Worm (Caenorhabditis elegans) whole organism, L1 larva: ENCODE measurements around the gene C17G1.14.

Experiments
- C16A3.4 ChIP-seq: fragments of 150-350 bp; optimal IDR thresholded peaks from 2 replicates; lab custom pipeline; 2014; ENCODE audit warnings: missing biosample characterization, missing genetic modification characterization
- F16B12.6 ChIP-seq: fragments of 150-350 bp; optimal IDR thresholded peaks from 2 replicates; lab custom pipeline; 2014; ENCODE audit warnings: missing biosample characterization, missing genetic modification characterization
- Y116A8C.19 ChIP-seq: sonication (generic microtip); optimal IDR thresholded peaks from 2 replicates; lab custom pipeline; 2016; ENCODE audit warnings: missing compliant biosample characterization, missing genetic modification characterization, borderline replicate concordance
- aha-1 ChIP-seq: fragments of 150-350 bp; optimal IDR thresholded peaks from 2 replicates; lab custom pipeline; 2014; ENCODE audit warnings: missing biosample characterization, missing genetic modification characterization
- ama-1 ChIP-seq: fragments of 150-350 bp; optimal IDR thresholded peaks from 2 replicates; lab custom pipeline; 2014
- blmp-1 ChIP-seq: fragments of 150-350 bp; optimal IDR thresholded peaks from 2 replicates; lab custom pipeline; 2014; ENCODE audit warnings: missing biosample characterization, missing genetic modification characterization
- ceh-8 ChIP-seq: fragments of 200-800 bp; sonication (Bioruptor generic); optimal IDR thresholded peaks from 2 replicates; lab custom pipeline; 2018; ENCODE audit warnings: mild to moderate bottlenecking, missing genetic modification characterization, moderate library complexity, missing compliant biosample characterization
- ceh-82 ChIP-seq, 3 experiments: fragments of 150-350 bp in 1 of 3; sonication (generic microtip) in 2 of 3; optimal IDR thresholded peaks; 2 replicates each; lab custom pipeline; 2014 to 2017; ENCODE audit warnings: missing biosample characterization in 3 of 3, missing genetic modification characterization in 3 of 3
- ceh-88 ChIP-seq: fragments of 200-800 bp; sonication (Bioruptor generic); IDR thresholded peaks from 2 replicates; pipeline ENCODE4 v1.3.6; 2022; ENCODE audit warnings: missing genetic modification characterization, missing compliant biosample characterization
- dsc-1 ChIP-seq: sonication (generic microtip); optimal IDR thresholded peaks from 2 replicates; lab custom pipeline; 2016; ENCODE audit warnings: mild to moderate bottlenecking, missing genetic modification characterization, missing compliant biosample characterization
- efl-1 ChIP-seq, 4 experiments: fragments of 150-350 bp; optimal IDR thresholded peaks in 3 of 4; peaks in 1 of 4; 1 replicate in 1 of 4; 2 replicates in 3 of 4; lab custom pipeline; 2014; ENCODE audit warnings: missing biosample characterization in 2 of 4, missing genetic modification characterization in 2 of 4, missing genetic modification reagents in 2 of 4
- efl-3 ChIP-seq: fragments of 200-800 bp; sonication (Bioruptor generic); optimal IDR thresholded peaks from 2 replicates; lab custom pipeline; 2018; ENCODE audit warnings: mild to moderate bottlenecking, missing genetic modification characterization, missing compliant biosample characterization
- elt-2 ChIP-seq: sonication (generic microtip); optimal IDR thresholded peaks from 2 replicates; lab custom pipeline; 2016; ENCODE audit warnings: missing genetic modification characterization, mild to moderate bottlenecking, inconsistent platforms, missing compliant biosample characterization, missing genetic modification reagents
- elt-3 ChIP-seq, 6 experiments: fragments of 150-350 bp in 1 of 6; sonication (generic microtip); optimal IDR thresholded peaks; 2 replicates each; lab custom pipeline; 2017 to 2018; ENCODE audit warnings: missing biosample characterization in 6 of 6, missing genetic modification characterization in 6 of 6, inconsistent platforms in 1 of 6
- ets-5 ChIP-seq: fragments of 200-800 bp; sonication (Bioruptor generic); IDR thresholded peaks from 2 replicates; pipeline ENCODE4 v1.3.6; 2022; ENCODE audit warnings: missing genetic modification characterization, missing compliant biosample characterization
- fkh-10 ChIP-seq: sonication (generic microtip); optimal IDR thresholded peaks from 2 replicates; lab custom pipeline; 2017; ENCODE audit warnings: missing biosample characterization, missing genetic modification reagents, missing genetic modification characterization
- fkh-8 ChIP-seq: sonication (generic microtip); optimal IDR thresholded peaks from 2 replicates; lab custom pipeline; 2016; ENCODE audit warnings: mild to moderate bottlenecking, missing genetic modification characterization, missing compliant biosample characterization
- grh-1 ChIP-seq: fragments of 200-800 bp; sonication (Bioruptor generic); IDR thresholded peaks from 2 replicates; pipeline ENCODE4 v1.3.6; 2022; ENCODE audit warnings: missing genetic modification reagents, missing genetic modification characterization, missing compliant biosample characterization
- irx-1 ChIP-seq: sonication (generic microtip); optimal IDR thresholded peaks from 2 replicates; lab custom pipeline; 2016; ENCODE audit warnings: missing genetic modification characterization, missing compliant biosample characterization
- isw-1 ChIP-seq: fragments of 200-800 bp; sonication (Bioruptor generic); IDR thresholded peaks from 2 replicates; pipeline ENCODE4 v1.3.6; 2022; ENCODE audit warnings: missing genetic modification characterization, missing compliant biosample characterization
- lin-14 ChIP-seq: fragments of 200-800 bp; sonication (Bioruptor generic); optimal IDR thresholded peaks from 2 replicates; lab custom pipeline; 2018; ENCODE audit warnings: mild to moderate bottlenecking, missing genetic modification characterization, moderate library complexity, missing compliant biosample characterization
- lin-39 ChIP-seq: fragments of 150-350 bp; optimal IDR thresholded peaks from 2 replicates; lab custom pipeline; 2014; ENCODE audit warnings: missing biosample characterization, missing genetic modification reagents, missing genetic modification characterization
- lsy-2 ChIP-seq, 2 experiments: fragments of 150-350 bp; optimal IDR thresholded peaks; 2 replicates each; lab custom pipeline; 2014; ENCODE audit warnings: missing biosample characterization in 2 of 2, missing genetic modification characterization in 2 of 2
- mdl-1 ChIP-seq, 2 experiments: fragments of 150-350 bp; optimal IDR thresholded peaks; 2 replicates each; lab custom pipeline; 2014 to 2017; ENCODE audit warnings: missing biosample characterization in 2 of 2, missing genetic modification characterization in 2 of 2, inconsistent platforms in 1 of 2
- mef-2 ChIP-seq: fragments of 150-350 bp; optimal IDR thresholded peaks from 2 replicates; lab custom pipeline; 2014; ENCODE audit warnings: missing biosample characterization, missing genetic modification characterization
- mep-1 ChIP-seq: fragments of 150-350 bp; optimal IDR thresholded peaks from 2 replicates; lab custom pipeline; 2014; ENCODE audit warnings: missing biosample characterization, missing genetic modification characterization
- nhr-237 ChIP-seq: fragments of 150-350 bp; optimal IDR thresholded peaks from 2 replicates; lab custom pipeline; 2014; ENCODE audit warnings: missing biosample characterization, missing genetic modification characterization
- nhr-28 ChIP-seq: fragments of 150-350 bp; optimal IDR thresholded peaks from 2 replicates; lab custom pipeline; 2014; ENCODE audit warnings: missing biosample characterization, missing genetic modification characterization
- nhr-71 ChIP-seq: sonication (generic microtip); optimal IDR thresholded peaks from 2 replicates; lab custom pipeline; 2016; ENCODE audit warnings: mild to moderate bottlenecking, missing genetic modification characterization, moderate library complexity, missing compliant biosample characterization
- nhr-76 ChIP-seq: sonication (generic microtip); optimal IDR thresholded peaks from 2 replicates; lab custom pipeline; 2017; ENCODE audit warnings: missing biosample characterization, missing genetic modification characterization
- nhr-77 ChIP-seq: fragments of 150-350 bp; optimal IDR thresholded peaks from 2 replicates; lab custom pipeline; 2014; ENCODE audit warnings: missing biosample characterization, missing genetic modification characterization
- nhr-85 ChIP-seq: sonication (generic microtip); peaks from one replicate; lab custom pipeline; 2016; ENCODE audit warnings: missing genetic modification characterization, inconsistent platforms, missing compliant biosample characterization
- nhr-90 ChIP-seq: sonication (generic microtip); optimal IDR thresholded peaks from 2 replicates; lab custom pipeline; 2016; ENCODE audit warnings: mild to moderate bottlenecking, missing genetic modification characterization, missing compliant biosample characterization; ENCODE audit not compliant: poor library complexity
- pag-3 ChIP-seq: sonication (generic microtip); optimal IDR thresholded peaks from 2 replicates; lab custom pipeline; 2017; ENCODE audit warnings: missing genetic modification characterization, mild to moderate bottlenecking, missing compliant biosample characterization, antibody characterized with exemption, borderline replicate concordance; ENCODE audit not compliant: insufficient read depth
- snu-23 ChIP-seq: sonication (generic microtip); optimal IDR thresholded peaks from 2 replicates; lab custom pipeline; 2016; ENCODE audit warnings: missing genetic modification characterization, missing compliant biosample characterization
- sox-4 ChIP-seq: sonication (generic microtip); optimal IDR thresholded peaks from 2 replicates; lab custom pipeline; 2016; ENCODE audit warnings: missing genetic modification characterization, missing compliant biosample characterization
- sup-37 ChIP-seq: fragments of 200-800 bp; sonication (Bioruptor generic); optimal IDR thresholded peaks from 2 replicates; lab custom pipeline; 2018; ENCODE audit warnings: mild to moderate bottlenecking, missing genetic modification characterization, missing compliant biosample characterization
- tbx-2 ChIP-seq: sonication (generic microtip); optimal IDR thresholded peaks from 2 replicates; lab custom pipeline; 2016; ENCODE audit warnings: missing genetic modification characterization, missing compliant biosample characterization
- unc-30 ChIP-seq: sonication (generic microtip); optimal IDR thresholded peaks from 2 replicates; lab custom pipeline; 2017; ENCODE audit warnings: missing biosample characterization, missing genetic modification characterization
- vab-15 ChIP-seq: sonication (generic microtip); optimal IDR thresholded peaks from 2 replicates; lab custom pipeline; 2017; ENCODE audit warnings: missing genotype, mild to moderate bottlenecking, missing genetic modification characterization, missing compliant biosample characterization
- xbp-1 ChIP-seq: sonication (generic microtip); optimal IDR thresholded peaks from 2 replicates; lab custom pipeline; 2016; ENCODE audit warnings: missing genetic modification characterization, missing compliant biosample characterization
- zip-4 ChIP-seq: fragments of 200-800 bp; sonication (Bioruptor generic); optimal IDR thresholded peaks from 2 replicates; lab custom pipeline; 2018; ENCODE audit warnings: mild to moderate bottlenecking, missing genetic modification characterization, moderate library complexity, missing compliant biosample characterization

C17G1.14 gene

ce11 chrX:9938537-9938936 lies at the start of gene C17G1.14, which contains the start of gene C17G1.5:
Gene C17G1.14, plus strand, starts transcription at chrX:9938813.
Gene C17G1.5, plus strand, starts transcription at chrX:9938802.
- no peak for TF ChIP-seq sox-4 (tag; lab: Kevin White, UChicago)

ce11 chrX:9892323-9892722 lies 46.3 kb upstream of the C17G1.14 start, which contains the start of gene F21G4.1:
Gene F21G4.1, minus strand, starts transcription at chrX:9892328.
- TF ChIP-seq elt-2 (peak; percentile 13), lin-14 (GFP tag; lab: Kevin White, UChicago) (peak; percentile 13), xbp-1 (tag; lab: Kevin White, UChicago) (no peak)
- TF ChIP-seq, all 84 proteins: peak for 2

- TF ChIP-seq aha-1, result no peak
- TF ChIP-seq vab-15 (tag; lab: Kevin White, UChicago), result no peak
- no peak for TF ChIP-seq lsy-2 (tag; optimal IDR thresholded peaks at IDR 0.05; lab: Kevin White, UChicago)
- no peak for TF ChIP-seq Y116A8C.19 (tag; lab: Kevin White, UChicago)
- TF ChIP-seq lin-39 (tag; lab: Kevin White, UChicago), result no peak
- TF ChIP-seq mef-2 (tag; lab: Kevin White, UChicago), result no peak
- TF ChIP-seq elt-3 (tag; optimal IDR thresholded peaks at IDR 0.05; lab: Kevin White, UChicago), result no peak
- TF ChIP-seq elt-2, result no peak
- TF ChIP-seq nhr-90, result no peak
- TF ChIP-seq ceh-88 (GFP tag; lab: Robert Waterston, UW), result no peak
- no peak for TF ChIP-seq pag-3 (tag; lab: Kevin White, UChicago)
- TF ChIP-seq lin-14 (GFP tag; lab: Kevin White, UChicago), result peak; percentile 59
- peak; percentile 87 for TF ChIP-seq blmp-1
- TF ChIP-seq ets-5 (GFP tag; lab: Robert Waterston, UW), result no peak
- no peak for TF ChIP-seq unc-30 (tag; lab: Kevin White, UChicago)
- TF ChIP-seq nhr-28 (tag; lab: Kevin White, UChicago), result no peak
- TF ChIP-seq nhr-77 (tag; lab: Kevin White, UChicago), result no peak
- TF ChIP-seq nhr-76 (tag; lab: Kevin White, UChicago), result no peak
- peak; percentile 73 for TF ChIP-seq nhr-85
Observed at ce11 chrX:9893069-9893468, 45.5 kb upstream of the C17G1.14 start.

ce11 chrX:9894844-9895243 lies 43.8 kb upstream of the C17G1.14 start, which contains the start of gene F21G4.3:
Gene F21G4.3, plus strand, starts transcription at chrX:9895144.
- TF ChIP-seq blmp-1, result no peak
- no peak for TF ChIP-seq nhr-71 (tag; lab: Kevin White, UChicago)
- TF ChIP-seq isw-1 (GFP tag; lab: Robert Waterston, UW), result no peak
- no peak for TF ChIP-seq sup-37 (GFP tag; lab: Kevin White, UChicago)
- TF ChIP-seq F16B12.6 (tag; lab: Kevin White, UChicago), result no peak
- TF ChIP-seq ceh-8, result no peak
- TF ChIP-seq efl-3 (GFP tag; lab: Kevin White, UChicago), result no peak

ce11 chrX:9899426-9900131 lies 39.0 kb upstream of the C17G1.14 start, which contains the start of gene phf-34:
Gene phf-34, minus strand, starts transcription at chrX:9899476.
- TF ChIP-seq xbp-1 (tag; lab: Kevin White, UChicago), result peak; percentile 26
- TF ChIP-seq ama-1 (lab: Kevin White, UChicago), result no peak
- TF ChIP-seq grh-1 (GFP tag; lab: Robert Waterston, UW), result no peak
- TF ChIP-seq nhr-76 (tag; lab: Kevin White, UChicago), result no peak
- peak; percentile 14 to 52 for TF ChIP-seq lsy-2 (tag; optimal IDR thresholded peaks at IDR 0.05; lab: Kevin White, UChicago)
- TF ChIP-seq nhr-85, result peak; percentile 55
- TF ChIP-seq dsc-1, result peak; percentile 9
- TF ChIP-seq ceh-82 (tag; optimal IDR thresholded peaks at IDR 0.05; lab: Kevin White, UChicago), result peak in 2 of 3 experiments; percentile 31 to 57
- TF ChIP-seq nhr-237 (tag; lab: Kevin White, UChicago), result no peak
- no peak for TF ChIP-seq ceh-88 (GFP tag; lab: Robert Waterston, UW)
- TF ChIP-seq fkh-8 (tag; lab: Kevin White, UChicago), result peak; percentile 63
- TF ChIP-seq fkh-10 (GFP tag; lab: Kevin White, UChicago), result peak; percentile 54
- peak in 1 of 2 experiments; percentile 44 for TF ChIP-seq mdl-1 (tag; optimal IDR thresholded peaks at IDR 0.05; lab: Kevin White, UChicago)
- no peak for TF ChIP-seq mef-2 (tag; lab: Kevin White, UChicago)
- TF ChIP-seq mep-1 (tag; lab: Kevin White, UChicago), result peak; percentile 68
- no peak for TF ChIP-seq pag-3 (tag; lab: Kevin White, UChicago)
- TF ChIP-seq irx-1, result no peak
- TF ChIP-seq nhr-71 (tag; lab: Kevin White, UChicago), result peak; percentile 64
- peak; percentile 73 for TF ChIP-seq blmp-1
- peak in 1 of 2 experiments; percentile 50 for TF ChIP-seq efl-1 (optimal IDR thresholded peaks at IDR 0.05; lab: Kevin White, UChicago)
- no peak for TF ChIP-seq efl-1 (GFP tag; optimal IDR thresholded peaks at IDR 0.05 in 1 of 2; lab: Kevin White, UChicago)
- TF ChIP-seq tbx-2 (tag; lab: Kevin White, UChicago), result peak; percentile 42
- TF ChIP-seq C16A3.4 (tag; lab: Kevin White, UChicago), result peak; percentile 38
- TF ChIP-seq snu-23 (GFP tag; lab: Kevin White, UChicago), result peak; percentile 72
- TF ChIP-seq zip-4, result no peak
